Fruit fly (Drosophila melanogaster): ENCODE results near the gene Surf4.
A peak's percentile ranks its signal among the peaks of the same experiment; 100 is the strongest.

Surf4 gene

DNA sequence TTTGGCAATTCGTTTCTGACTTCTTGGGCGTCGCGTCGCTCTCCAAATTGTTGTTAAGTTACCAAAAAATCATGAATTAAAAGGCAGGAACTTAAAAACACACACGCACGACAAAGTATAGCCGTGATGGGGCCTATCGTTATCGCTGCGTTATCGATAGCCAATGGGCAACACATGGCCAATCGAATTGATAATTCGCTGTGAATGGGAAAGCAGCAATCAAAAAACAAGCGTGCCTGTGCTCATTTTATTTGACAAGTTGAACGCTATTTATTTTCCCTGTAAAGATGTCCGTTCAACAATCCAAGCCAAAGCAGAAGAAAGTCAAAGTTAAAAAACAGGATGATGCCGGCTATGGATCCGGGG, at the start of gene Surf4, which contains the start of gene CG31301:
Gene Surf4 (minus strand): TSS at position 159 of the 366 bp plus-strand sequence.
Gene CG31301 (plus strand): TSS at position 188 of the 366 bp plus-strand sequence.
- TF ChIP-seq CTCF (optimal IDR thresholded peaks at IDR 0.05) (no peak), CG8478 (optimal IDR thresholded peaks at IDR 0.05) (no peak)

DNA sequence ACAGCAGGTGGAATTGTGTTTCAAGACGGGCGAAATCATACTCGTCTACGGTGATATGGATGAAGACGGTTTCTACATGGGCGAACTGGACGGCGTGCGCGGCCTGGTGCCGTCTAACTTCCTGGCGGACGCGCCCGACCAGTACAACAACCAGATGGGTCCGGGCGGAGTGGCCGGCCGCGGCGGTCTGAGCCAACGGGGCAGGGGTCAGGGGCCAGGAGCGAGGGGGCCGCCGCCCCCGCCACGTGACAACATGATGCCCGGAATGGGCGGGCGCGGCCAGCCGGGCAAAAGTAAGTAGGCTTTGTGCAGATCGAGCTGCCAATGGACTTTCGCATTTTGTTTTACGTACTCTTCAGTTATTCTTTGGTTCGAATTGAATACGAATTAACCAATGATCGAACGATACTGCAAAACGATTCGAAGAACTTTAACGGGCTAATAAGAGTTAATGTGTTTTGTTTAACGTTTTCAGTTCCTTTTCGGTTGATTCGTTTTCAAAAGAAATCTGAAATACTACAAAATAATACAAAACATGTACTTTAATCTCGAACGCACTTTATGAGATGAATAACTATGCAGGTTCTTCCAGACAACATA, 47.3 kb upstream of the Surf4 start:
- TF ChIP-seq CTCF (optimal IDR thresholded peaks at IDR 0.05) (no peak), CG8478 (optimal IDR thresholded peaks at IDR 0.05) (no peak)

DNA sequence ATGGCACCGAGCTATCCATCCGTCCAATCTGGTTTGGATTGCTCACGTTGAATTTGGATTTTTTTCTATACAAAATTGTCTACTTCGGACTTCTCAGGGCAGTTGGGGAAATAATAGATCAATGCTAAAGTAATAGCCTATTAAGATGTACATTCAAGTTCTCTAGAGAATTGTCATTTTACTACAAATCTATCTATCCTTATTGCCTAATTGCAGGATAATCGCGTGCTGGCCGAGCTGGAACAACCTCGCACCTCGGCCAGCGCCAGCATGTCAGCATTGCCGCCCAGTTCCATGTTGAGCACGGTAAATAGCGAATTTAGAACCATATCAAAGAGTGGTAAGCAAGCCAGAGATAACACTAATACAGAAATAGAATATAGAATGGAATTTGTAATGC, 36.9 kb upstream of the Surf4 start, which contains the start of gene h-cup:
Gene h-cup (minus strand): TSS at position 101 of the 400 bp plus-strand sequence.
- TF ChIP-seq CG8478 (optimal IDR thresholded peaks at IDR 0.05) = no peak
- no peak for TF ChIP-seq CTCF (optimal IDR thresholded peaks at IDR 0.05)

DNA sequence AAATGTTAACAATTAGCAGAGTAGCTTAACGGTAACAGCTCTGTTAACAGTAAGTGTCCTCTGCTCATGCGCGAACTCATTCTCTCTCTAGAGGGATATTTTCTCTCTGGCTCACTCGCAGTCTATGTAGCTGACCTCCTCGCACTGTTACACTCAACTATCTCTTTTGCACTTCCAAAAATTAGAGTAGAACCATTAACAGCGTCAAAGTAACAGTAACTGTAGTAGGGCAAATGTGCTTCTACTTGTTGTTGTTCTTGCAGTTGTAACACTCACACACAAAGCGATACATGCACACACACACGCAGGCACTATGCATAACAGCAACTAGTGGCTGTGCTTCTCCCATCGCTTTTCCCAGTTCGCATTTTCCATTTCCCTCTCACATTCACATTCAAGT, 33.1 kb upstream of the Surf4 start:
- TF ChIP-seq CG8478 (optimal IDR thresholded peaks at IDR 0.05) (no peak), CTCF (optimal IDR thresholded peaks at IDR 0.05) (peak in 1 of 2 experiments; percentile 6)

DNA sequence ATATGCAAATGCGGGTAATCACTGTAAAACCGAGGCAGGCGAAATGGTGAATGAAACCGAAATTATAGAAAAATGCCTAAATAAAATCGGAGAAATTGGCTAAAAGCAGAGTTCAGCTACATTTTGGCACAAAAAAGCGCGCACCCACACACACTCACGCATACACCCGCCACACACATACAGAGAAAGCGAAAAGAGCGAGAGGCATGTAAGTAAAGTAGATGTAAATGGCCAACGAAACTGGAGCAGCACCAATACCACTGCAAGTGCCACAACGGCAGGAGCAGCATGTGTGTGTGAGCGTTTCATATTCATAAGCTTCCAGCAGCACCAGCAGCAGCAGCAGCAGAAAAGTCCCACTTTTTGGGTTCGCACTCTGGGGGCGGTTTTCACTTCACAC, 29.5 kb upstream of the Surf4 start:
- TF ChIP-seq CG8478 (optimal IDR thresholded peaks at IDR 0.05) = no peak
- no peak for TF ChIP-seq CTCF (optimal IDR thresholded peaks at IDR 0.05)

DNA sequence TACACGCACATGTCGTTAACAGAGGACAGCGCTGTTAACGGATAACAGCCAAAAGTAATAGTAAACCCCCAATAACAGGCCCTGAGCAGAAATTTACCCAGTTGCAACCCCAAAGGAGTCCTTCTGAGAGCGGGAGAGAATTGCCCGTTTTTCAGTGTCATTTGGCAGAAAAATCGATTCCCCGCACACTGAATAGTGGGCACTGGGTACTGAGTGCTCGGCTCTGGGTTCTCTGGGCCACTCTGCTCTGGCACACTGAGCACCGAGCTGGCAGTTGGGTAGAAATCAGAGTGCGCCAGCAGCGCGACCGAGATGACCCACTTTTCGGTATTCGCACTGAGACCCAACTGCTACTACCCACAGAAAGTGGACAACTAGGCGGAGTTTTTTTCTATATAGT, 28.4 kb upstream of the Surf4 start, which contains the start of gene Rbp:
Gene Rbp (plus strand): TSS at position 239 of the 400 bp plus-strand sequence.
- TF ChIP-seq CG8478 (optimal IDR thresholded peaks at IDR 0.05) = no peak
- no peak for TF ChIP-seq CTCF (optimal IDR thresholded peaks at IDR 0.05)

DNA sequence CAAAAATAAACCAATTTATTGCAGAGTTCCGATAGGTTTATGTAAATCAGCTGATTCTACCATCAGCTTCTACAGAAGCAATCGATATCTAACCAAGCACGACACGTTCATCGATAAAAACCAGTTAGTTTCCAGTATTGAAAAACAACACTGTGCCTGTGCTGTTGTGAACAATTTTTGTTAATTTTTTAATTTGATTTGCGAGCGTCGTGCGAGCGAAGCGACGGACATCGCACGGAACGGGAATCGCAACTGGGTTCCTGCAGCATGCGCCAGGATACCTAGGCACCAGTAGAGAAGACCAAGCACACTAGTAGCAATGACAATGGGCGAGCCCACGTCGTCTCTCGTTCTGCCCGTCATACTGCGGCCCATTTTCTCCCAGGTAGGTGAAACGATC, 25.9 kb upstream of the Surf4 start, which contains the start of the genes Ccm3 and CG6136:
Gene Ccm3 (plus strand): TSS at position 125 of the 400 bp plus-strand sequence.
Gene CG6136 (minus strand): TSS at position 380 of the 400 bp plus-strand sequence.
- TF ChIP-seq CTCF (optimal IDR thresholded peaks at IDR 0.05) (peak in 1 of 2 experiments; percentile 2), CG8478 (optimal IDR thresholded peaks at IDR 0.05) (no peak)

DNA sequence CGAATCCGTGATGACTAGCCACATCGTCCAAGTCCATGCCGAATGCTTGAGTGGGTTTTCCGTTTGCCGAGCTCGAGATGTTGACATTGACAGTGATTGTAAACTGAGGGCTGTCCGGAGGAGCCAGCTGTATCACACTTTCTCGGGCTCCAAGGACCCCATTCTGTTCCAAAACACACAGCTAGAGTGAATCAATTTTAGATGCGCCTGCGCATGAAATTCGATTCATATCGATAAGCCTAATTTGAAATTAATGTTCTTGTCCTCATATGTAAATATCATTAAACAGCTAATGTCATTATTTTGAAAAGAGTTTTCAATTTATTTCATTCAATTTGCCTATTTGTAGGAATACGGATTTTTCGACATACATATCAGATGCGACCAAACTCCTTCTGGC, 23.8 kb upstream of the Surf4 start, which contains the start of gene CG14868:
Gene CG14868 (minus strand): TSS at position 204 of the 400 bp plus-strand sequence.
- TF ChIP-seq CG8478 (optimal IDR thresholded peaks at IDR 0.05) = no peak

DNA sequence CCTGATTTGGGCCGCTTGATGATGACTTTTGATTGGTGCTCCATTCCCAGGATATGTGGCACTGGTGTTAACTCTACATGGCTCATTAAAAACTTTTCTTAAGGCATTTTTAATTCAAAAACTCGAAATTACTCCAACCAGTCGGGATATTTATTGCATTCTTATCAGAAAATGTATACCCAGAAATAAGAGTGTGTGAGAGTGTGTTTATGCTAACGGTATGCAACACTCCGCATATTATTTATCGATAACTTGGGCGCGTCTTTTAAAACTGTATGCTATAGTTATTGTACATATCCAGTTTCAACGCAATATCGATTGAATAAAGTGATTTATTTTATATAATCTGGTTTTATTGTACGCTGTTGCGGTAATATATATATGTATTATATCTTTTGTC, 21.5 kb upstream of the Surf4 start, which contains the start of gene CG34404:
Gene CG34404 (minus strand): TSS at position 189 of the 400 bp plus-strand sequence.
- TF ChIP-seq CTCF (optimal IDR thresholded peaks at IDR 0.05) = no peak
- no peak for TF ChIP-seq CG8478 (optimal IDR thresholded peaks at IDR 0.05)

DNA sequence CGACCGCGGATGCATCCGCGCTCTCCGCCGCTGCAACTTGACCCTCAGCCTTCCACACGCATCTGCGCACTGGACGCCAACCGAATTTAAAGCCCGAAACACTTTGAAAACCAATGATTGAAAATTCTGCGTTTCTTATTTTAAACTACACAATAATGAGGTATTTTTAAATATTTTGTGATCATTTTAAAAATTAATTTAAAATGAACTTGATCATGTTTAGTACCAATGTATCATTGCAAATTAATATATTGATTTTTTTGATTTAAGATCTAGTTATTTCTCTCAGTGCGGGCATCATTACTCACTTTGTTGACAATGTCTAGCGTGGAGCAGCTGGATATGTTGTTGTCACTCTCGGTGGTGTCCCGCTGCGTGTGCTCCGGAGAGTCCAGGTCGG, 20.9 kb upstream of the Surf4 start:
- TF ChIP-seq CTCF (optimal IDR thresholded peaks at IDR 0.05) = no peak
- no peak for TF ChIP-seq CG8478 (optimal IDR thresholded peaks at IDR 0.05)

DNA sequence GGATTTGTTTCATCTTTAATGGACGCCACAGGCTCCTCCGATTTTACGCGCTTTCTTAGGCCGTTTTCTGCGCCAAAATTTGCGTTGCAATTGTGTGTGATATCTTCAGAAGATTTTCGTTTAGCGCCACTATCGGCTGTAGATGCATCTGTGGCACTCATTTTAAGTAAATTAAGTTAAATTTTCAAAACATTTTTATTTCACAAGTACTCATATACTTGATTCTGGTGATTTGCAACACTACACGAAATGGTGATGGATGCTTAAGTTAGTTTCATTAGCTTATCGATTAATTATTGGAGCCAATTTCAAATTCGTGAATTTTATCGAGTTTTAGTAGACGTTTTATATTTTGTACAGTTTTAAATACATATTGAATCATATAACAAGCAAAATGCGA, 17.6 kb upstream of the Surf4 start, which contains the start of gene CG6171:
Gene CG6171 (minus strand): TSS at position 250 of the 400 bp plus-strand sequence.
- TF ChIP-seq CTCF (optimal IDR thresholded peaks at IDR 0.05) = no peak
- no peak for TF ChIP-seq CG8478 (optimal IDR thresholded peaks at IDR 0.05)

DNA sequence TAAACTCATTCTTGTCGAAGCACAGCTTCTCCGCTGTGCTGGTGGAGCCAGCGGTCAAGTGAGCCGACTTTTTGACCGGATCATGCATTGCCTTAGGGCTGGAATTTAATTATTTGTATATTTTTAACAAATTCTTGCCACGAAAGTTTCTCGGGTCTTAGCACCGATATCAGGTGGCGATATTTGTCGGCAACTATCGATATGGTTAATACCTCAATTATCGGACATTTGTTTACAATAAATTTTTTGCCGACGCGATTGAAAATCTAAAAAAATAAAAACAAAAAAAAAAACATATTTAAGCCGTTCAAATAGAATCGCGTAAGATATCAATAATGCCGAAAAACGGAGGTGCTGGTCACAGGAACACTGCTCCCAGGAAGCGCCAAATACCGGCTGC, 15.5 kb upstream of the Surf4 start, which contains the start of the genes Cog2 and Trax:
Gene Cog2 (minus strand): TSS at position 168 of the 400 bp plus-strand sequence.
Gene Trax (plus strand): TSS at position 203 of the 400 bp plus-strand sequence.
- TF ChIP-seq CTCF (optimal IDR thresholded peaks at IDR 0.05) (no peak), CG8478 (optimal IDR thresholded peaks at IDR 0.05) (no peak)

DNA sequence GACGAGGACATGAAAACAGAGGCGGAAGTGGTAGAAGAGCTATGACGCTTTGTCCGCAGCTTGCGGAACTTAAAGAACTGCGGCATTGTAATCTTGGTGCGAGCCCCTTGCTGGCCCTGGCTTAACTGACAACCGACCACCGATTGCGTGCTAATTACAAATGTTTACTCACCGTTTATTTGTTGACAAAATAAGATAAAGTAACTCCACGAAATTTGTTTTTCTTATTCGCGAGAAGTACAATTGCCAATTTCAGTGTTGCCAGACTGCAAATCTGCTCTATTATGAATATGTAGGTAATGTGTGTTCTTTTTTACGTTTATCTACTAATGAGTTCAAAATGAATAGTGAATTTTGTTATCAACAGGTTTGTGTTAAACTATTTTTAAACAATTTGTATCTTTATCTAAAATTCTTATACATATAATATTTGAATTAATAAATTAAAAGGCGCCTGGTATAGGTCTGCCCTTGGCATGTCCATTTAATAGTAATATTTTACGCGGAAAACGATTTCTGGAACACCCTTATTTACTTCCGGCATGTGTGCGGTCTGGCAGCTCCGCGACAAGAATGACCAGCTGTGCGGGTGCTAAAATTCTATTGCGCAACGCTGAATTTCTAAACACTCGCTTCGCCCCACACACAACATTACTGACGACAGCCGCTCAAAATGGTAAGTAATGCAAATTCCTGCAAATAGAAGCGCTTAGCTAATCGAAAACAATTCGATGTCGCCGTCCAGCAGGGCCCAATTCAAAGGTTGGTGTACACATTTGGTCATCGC, 10.9 kb upstream of the Surf4 start, which contains the start of the genes Atg4b and Hibch:
Gene Atg4b (minus strand): TSS at position 280 of the 787 bp plus-strand sequence.
Gene Hibch (plus strand): TSS at position 585 of the 787 bp plus-strand sequence.
- TF ChIP-seq CG8478 (optimal IDR thresholded peaks at IDR 0.05) (no peak), CTCF (optimal IDR thresholded peaks at IDR 0.05) (no peak)

DNA sequence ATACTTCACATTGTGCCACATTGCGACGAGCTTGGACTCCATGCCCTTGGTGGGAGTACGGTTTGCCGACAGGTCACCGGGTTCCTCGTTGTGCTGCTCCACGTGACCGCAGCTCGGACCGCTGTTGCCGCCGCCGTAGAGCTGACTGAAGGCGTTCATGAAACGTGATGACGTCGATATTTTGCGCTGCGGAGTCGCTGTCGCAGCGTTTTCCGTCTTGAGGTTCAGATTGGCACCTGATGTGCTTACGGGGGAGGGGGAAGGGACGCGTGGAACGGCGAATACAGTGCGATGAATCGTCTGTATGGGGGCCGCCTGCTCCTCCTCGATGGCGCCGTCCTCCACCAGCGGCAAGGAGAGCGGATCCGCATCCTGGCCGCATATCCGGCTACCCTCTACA, 10.2 kb upstream of the Surf4 start:
- no peak for TF ChIP-seq CG8478 (optimal IDR thresholded peaks at IDR 0.05)
- TF ChIP-seq CTCF (optimal IDR thresholded peaks at IDR 0.05) = no peak

DNA sequence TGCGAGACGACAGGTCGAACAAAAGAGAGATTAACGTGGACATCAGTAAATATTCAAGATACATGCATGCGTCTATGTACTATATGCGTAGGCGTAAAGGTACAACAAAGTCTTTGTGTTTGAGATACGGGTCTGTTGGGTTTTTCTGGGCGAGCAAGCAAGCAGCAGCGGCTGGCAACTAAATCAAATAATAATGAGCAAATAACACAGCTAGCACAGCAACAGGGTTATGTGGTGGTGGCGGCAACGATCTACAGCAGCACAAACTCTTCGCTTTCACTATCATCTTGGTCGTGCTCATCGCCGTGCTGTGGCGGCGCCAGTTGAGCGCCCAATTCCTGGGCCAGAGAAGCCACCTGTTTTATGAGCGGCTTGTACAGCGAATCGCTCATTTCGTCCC, 8.0 kb upstream of the Surf4 start:
- no peak for TF ChIP-seq CTCF (optimal IDR thresholded peaks at IDR 0.05)
- TF ChIP-seq CG8478 (optimal IDR thresholded peaks at IDR 0.05) = no peak

Data from S2 (cell line).